Worm (Caenorhabditis elegans): ENCODE data around the gene pals-33.

DNA sequence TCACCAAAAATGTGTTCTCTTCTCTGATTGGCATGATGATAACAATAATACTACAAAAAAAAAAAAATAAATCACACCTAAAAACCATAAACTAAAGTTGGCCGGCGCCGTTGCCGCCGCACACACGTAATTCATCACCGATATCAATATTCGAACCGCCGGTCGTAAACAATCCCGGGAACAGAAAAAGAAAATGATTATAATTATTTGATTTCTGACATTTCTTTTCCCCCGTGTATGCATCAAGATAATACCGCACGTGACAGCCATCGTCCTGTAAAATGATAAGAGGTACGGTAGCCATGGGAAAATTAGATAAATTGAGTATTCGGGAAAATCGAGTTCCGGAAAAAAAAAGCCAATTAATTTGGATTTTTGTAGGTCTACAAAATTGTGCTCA, 23.9 kb downstream of the pals-33 start:
- no peak for TF ChIP-seq ref-1 (GFP tag; conservative IDR thresholded peaks at IDR 0.05)
- no peak for TF ChIP-seq T22C8.4 (GFP tag; IDR thresholded peaks at IDR 0.05)
- no peak for TF ChIP-seq flt-1 (GFP tag; IDR thresholded peaks at IDR 0.05)

All from whole organism, midembryonic.